Fruit fly (Drosophila melanogaster) whole organism, embryonic: ENCODE data around the gene CG14971.

ENCODE experiments used
- Atf3 ChIP-seq: fragments of 200-800 bp; sonication (Bioruptor generic); optimal IDR thresholded peaks from 3 replicates; lab custom pipeline; 2016; ENCODE audit warnings: missing biosample characterization, missing genetic modification characterization
- B-H2 ChIP-seq: fragments of 200-800 bp; sonication (Bioruptor generic); optimal IDR thresholded peaks from 2 replicates; lab custom pipeline; 2018; ENCODE audit warnings: missing biosample characterization, mild to moderate bottlenecking, missing genetic modification characterization
- Bgb ChIP-seq: fragments of 200-800 bp; sonication (Bioruptor generic); IDR thresholded peaks from 2 replicates; pipeline ENCODE4 v1.3.6; 2022; ENCODE audit warnings: missing biosample characterization, missing genetic modification characterization; ENCODE audit not compliant: partially characterized antibody
- CG10431 ChIP-seq: fragments of 200-800 bp; sonication (Bioruptor generic); optimal IDR thresholded peaks from 3 replicates; lab custom pipeline; 2018; ENCODE audit warnings: missing biosample characterization, mild to moderate bottlenecking, missing genetic modification characterization
- CG11504 ChIP-seq: fragments of 200-800 bp; sonication (Bioruptor generic); optimal IDR thresholded peaks from 3 replicates; lab custom pipeline; 2019; ENCODE audit warnings: missing biosample characterization, mild to moderate bottlenecking, missing genetic modification characterization, moderate library complexity
- CG1233 ChIP-seq: fragments of 200-800 bp; sonication (Bioruptor generic); optimal IDR thresholded peaks from 4 replicates; lab custom pipeline; 2018; ENCODE audit warnings: missing biosample characterization, mild to moderate bottlenecking, missing genetic modification characterization
- CG14050 ChIP-seq: fragments of 200-800 bp; sonication (Bioruptor generic); IDR thresholded peaks from 3 replicates; pipeline ENCODE4 v1.3.6; 2022; ENCODE audit warnings: missing biosample characterization, missing genetic modification characterization
- CG14710 ChIP-seq: fragments of 200-800 bp; sonication (Bioruptor generic); optimal IDR thresholded peaks from 3 replicates; lab custom pipeline; 2019; ENCODE audit warnings: missing biosample characterization, mild to moderate bottlenecking, missing genetic modification characterization, moderate library complexity
- CG17328 ChIP-seq: fragments of 200-800 bp; sonication (Bioruptor generic); IDR thresholded peaks from 2 replicates; pipeline ENCODE4 v1.3.6; 2022; ENCODE audit warnings: missing biosample characterization, missing genetic modification characterization
- CG17568 ChIP-seq: fragments of 200-800 bp; sonication (Bioruptor generic); optimal IDR thresholded peaks from 2 replicates; lab custom pipeline; 2018; ENCODE audit warnings: missing biosample characterization, mild to moderate bottlenecking, missing genetic modification characterization, moderate library complexity
- CG17829 ChIP-seq: fragments of 200-800 bp; optimal IDR thresholded peaks from 2 replicates; lab custom pipeline; 2019; ENCODE audit warnings: missing biosample characterization, mild to moderate bottlenecking, missing genetic modification characterization, moderate library complexity
- CG2712 ChIP-seq: fragments of 200-800 bp; optimal IDR thresholded peaks from 3 replicates; lab custom pipeline; 2019; ENCODE audit warnings: missing biosample characterization, mild to moderate bottlenecking, missing genetic modification characterization, moderate library complexity
- CG3065 ChIP-seq: fragments of 200-800 bp; sonication (Bioruptor generic); optimal IDR thresholded peaks from 2 replicates; lab custom pipeline; 2016; ENCODE audit warnings: missing biosample characterization, missing genetic modification characterization
- CG31365 ChIP-seq: fragments of 200-800 bp; sonication (Bioruptor generic); optimal IDR thresholded peaks from 2 replicates; lab custom pipeline; 2018; ENCODE audit warnings: missing biosample characterization, mild to moderate bottlenecking, missing genetic modification characterization
- CG31441 ChIP-seq: fragments of 200-800 bp; sonication (Bioruptor generic); IDR thresholded peaks from 2 replicates; pipeline ENCODE4 v1.3.6; 2022; ENCODE audit warnings: missing biosample characterization, missing genetic modification characterization
- CG32532 ChIP-seq: fragments of 200-800 bp; sonication (Bioruptor generic); IDR thresholded peaks from 2 replicates; pipeline ENCODE4 v1.3.6; 2022; ENCODE audit warnings: missing biosample characterization, missing genetic modification characterization
- CG3281 ChIP-seq: fragments of 200-800 bp; sonication (Bioruptor generic); optimal IDR thresholded peaks from 3 replicates; lab custom pipeline; 2017; ENCODE audit warnings: missing biosample characterization, mild to moderate bottlenecking, missing genetic modification characterization
- CG43689 ChIP-seq: fragments of 200-800 bp; sonication (Bioruptor generic); IDR thresholded peaks from 2 replicates; pipeline ENCODE4 v1.3.6; 2022; ENCODE audit warnings: missing biosample characterization, missing genetic modification characterization
- CG6791 ChIP-seq: fragments of 200-800 bp; sonication (Bioruptor generic); IDR thresholded peaks from 3 replicates; pipeline ENCODE4 v1.3.6; 2022; ENCODE audit warnings: missing biosample characterization, missing genetic modification characterization; ENCODE audit not compliant: partially characterized antibody
- CG8290 ChIP-seq, 3 experiments: fragments of 200-800 bp; sonication (Bioruptor generic); optimal IDR thresholded peaks; 2 replicates each; lab custom pipeline; 2016 to 2019; ENCODE audit warnings: missing biosample characterization in 3 of 3, missing genetic modification characterization in 3 of 3, mild to moderate bottlenecking in 2 of 3, moderate library complexity in 1 of 3
- CG9609 ChIP-seq: fragments of 200-800 bp; sonication (Bioruptor generic); optimal IDR thresholded peaks from 3 replicates; lab custom pipeline; 2016; ENCODE audit warnings: missing biosample characterization, missing genetic modification characterization
- CG9932 ChIP-seq: fragments of 200-800 bp; sonication (Bioruptor generic); IDR thresholded peaks from 2 replicates; pipeline ENCODE4 v1.3.6; 2022; ENCODE audit warnings: missing biosample characterization, missing genetic modification characterization
- Hmr ChIP-seq: fragments of 200-800 bp; sonication (Bioruptor generic); optimal IDR thresholded peaks from 3 replicates; lab custom pipeline; 2017; ENCODE audit warnings: mild to moderate bottlenecking, missing biosample characterization, missing genetic modification reagents, missing genetic modification characterization
- Hr78 ChIP-seq, 2 experiments: fragments of 200-800 bp in 1 of 2; fragments of >200 bp in 1 of 2; sonication (Bioruptor generic) in 1 of 2; optimal IDR thresholded peaks; 2 replicates each; lab custom pipeline; 2017 to 2019; ENCODE audit warnings: missing biosample characterization in 2 of 2, missing genetic modification characterization in 2 of 2, mild to moderate bottlenecking in 1 of 2, moderate library complexity in 1 of 2
- MBD-R2 ChIP-seq: fragments of 200-800 bp; sonication (Bioruptor generic); IDR thresholded peaks from 2 replicates; pipeline ENCODE4 v1.3.6; 2022; ENCODE audit warnings: missing biosample characterization, missing genetic modification characterization
- Med ChIP-seq: fragments of 200-800 bp; sonication (Bioruptor generic); peaks from one replicate; lab custom pipeline; 2016; ENCODE audit warnings: missing biosample characterization, missing genetic modification characterization, mild to moderate bottlenecking, inconsistent platforms, moderate library complexity
- Ravus ChIP-seq: fragments of 200-800 bp; sonication (Bioruptor generic); IDR thresholded peaks from 2 replicates; pipeline ENCODE4 v1.3.6; 2022; ENCODE audit warnings: missing biosample characterization, missing genetic modification characterization
- Ssrp ChIP-seq: fragments of 200-800 bp; sonication (Bioruptor generic); optimal IDR thresholded peaks from 2 replicates; lab custom pipeline; 2018; ENCODE audit warnings: missing biosample characterization, mild to moderate bottlenecking, missing genetic modification characterization, moderate library complexity
- Taf1 ChIP-seq: fragments of 200-800 bp; sonication (Bioruptor generic); IDR thresholded peaks from 2 replicates; pipeline ENCODE4 v1.3.6; 2022; ENCODE audit warnings: missing biosample characterization, missing genetic modification characterization
- Trl ChIP-seq, 3 experiments: fragments of >200 bp in 2 of 3; fragments of 200-800 bp in 1 of 3; sonication (Bioruptor generic) in 1 of 3; optimal IDR thresholded peaks; 2 replicates in 1 of 3; 3 replicates in 2 of 3; lab custom pipeline; 2016 to 2017; ENCODE audit warnings: missing biosample characterization in 1 of 3, missing genetic modification characterization in 1 of 3
- Xbp1 ChIP-seq: fragments of 200-800 bp; sonication (Bioruptor generic); optimal IDR thresholded peaks from 3 replicates; lab custom pipeline; 2016; ENCODE audit warnings: missing biosample characterization, mild to moderate bottlenecking, missing genetic modification characterization
- crol ChIP-seq: fragments of 200-800 bp; sonication (Bioruptor generic); IDR thresholded peaks from 2 replicates; pipeline ENCODE4 v1.3.6; 2022; ENCODE audit warnings: missing biosample characterization, missing genetic modification characterization
- eve ChIP-seq, 2 experiments: fragments of >200 bp; optimal IDR thresholded peaks; 2 replicates each; lab custom pipeline; 2017; ENCODE audit warnings: missing biosample characterization in 2 of 2, missing genetic modification characterization in 2 of 2
- gem ChIP-seq: fragments of 200-800 bp; sonication (Bioruptor generic); optimal IDR thresholded peaks from 2 replicates; lab custom pipeline; 2019; ENCODE audit warnings: missing biosample characterization, mild to moderate bottlenecking, missing genetic modification characterization, moderate library complexity
- her ChIP-seq: fragments of 200-800 bp; sonication (Bioruptor generic); optimal IDR thresholded peaks from 2 replicates; lab custom pipeline; 2016; ENCODE audit warnings: missing biosample characterization, missing genetic modification characterization
- hth ChIP-seq: fragments of >200 bp; optimal IDR thresholded peaks from 2 replicates; lab custom pipeline; 2017; ENCODE audit warnings: inconsistent platforms
- jigr1 ChIP-seq: fragments of 200-800 bp; sonication (Bioruptor generic); IDR thresholded peaks from 3 replicates; pipeline ENCODE4 v1.3.6; 2022; ENCODE audit warnings: missing biosample characterization, missing genetic modification characterization
- ranshi ChIP-seq: fragments of 200-800 bp; sonication (Bioruptor generic); IDR thresholded peaks from 2 replicates; pipeline ENCODE4 v1.3.6; 2022; ENCODE audit warnings: missing biosample characterization, missing genetic modification characterization
- row ChIP-seq: fragments of 200-800 bp; sonication (Bioruptor generic); IDR thresholded peaks from 3 replicates; pipeline ENCODE4 v1.3.6; 2022; ENCODE audit warnings: missing biosample characterization, missing genetic modification characterization
- sc ChIP-seq, 3 experiments: fragments of >200 bp in 2 of 3; fragments of 200-800 bp in 1 of 3; sonication (Bioruptor generic) in 1 of 3; optimal IDR thresholded peaks; 2 replicates in 2 of 3; 3 replicates in 1 of 3; lab custom pipeline; 2017; ENCODE audit warnings: mild to moderate bottlenecking in 1 of 3, missing biosample characterization in 1 of 3, missing genetic modification characterization in 1 of 3, missing genetic modification reagents in 1 of 3
- shn ChIP-seq: fragments of 200-800 bp; sonication (Bioruptor generic); optimal IDR thresholded peaks from 3 replicates; lab custom pipeline; 2016; ENCODE audit warnings: missing biosample characterization, missing genetic modification characterization
- so ChIP-seq: fragments of 200-800 bp; sonication (Bioruptor generic); IDR thresholded peaks from 3 replicates; pipeline ENCODE4 v1.3.6; 2022; ENCODE audit warnings: missing biosample characterization, missing genetic modification characterization
- sug ChIP-seq: fragments of 200-800 bp; optimal IDR thresholded peaks from 2 replicates; lab custom pipeline; 2019; ENCODE audit warnings: missing biosample characterization, mild to moderate bottlenecking, missing genetic modification characterization, moderate library complexity
- tap ChIP-seq: fragments of 200-800 bp; optimal IDR thresholded peaks from 3 replicates; lab custom pipeline; 2019; ENCODE audit warnings: missing biosample characterization, mild to moderate bottlenecking, missing genetic modification characterization, moderate library complexity
- tgo ChIP-seq: fragments of 200-800 bp; sonication (Bioruptor generic); IDR thresholded peaks from 3 replicates; pipeline ENCODE4 v1.3.6; 2022; ENCODE audit warnings: missing biosample characterization, missing genetic modification characterization
- vvl ChIP-seq: fragments of 200-800 bp; sonication (Bioruptor generic); IDR thresholded peaks from 2 replicates; pipeline ENCODE4 v1.3.6; 2022; ENCODE audit warnings: missing biosample characterization, missing genetic modification characterization

The CG14971 gene

DNA sequence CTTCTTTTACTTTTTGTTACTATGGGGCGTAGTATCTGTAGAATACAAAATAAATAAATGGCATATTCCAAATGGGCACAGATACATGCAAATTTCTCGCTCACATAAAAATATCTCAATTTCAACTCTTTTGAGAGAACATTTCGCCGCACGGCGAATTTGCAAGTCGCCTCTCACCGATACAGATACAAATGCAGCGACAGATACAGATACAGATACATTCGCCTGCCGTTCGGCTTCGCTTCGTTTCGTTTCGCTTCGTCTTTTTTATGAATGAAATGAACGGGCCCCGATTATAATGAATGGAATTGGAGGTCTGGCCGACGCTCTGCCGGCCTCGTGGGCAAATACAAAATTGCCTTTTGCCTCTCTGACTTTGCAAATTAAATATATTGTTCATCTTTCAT, 50.9 kb downstream of the CG14971 start (continued):
- TF ChIP-seq CG2712: no peak
- no peak for TF ChIP-seq CG32532
- TF ChIP-seq CG10431 (GFP tag; lab: Kevin White, UChicago): no peak
- TF ChIP-seq CG6791 (GFP tag; lab: Robert Waterston, UW): 0 out of 3 replicates have a peak, but pooled peaks have one; percentile 23
- peak; percentile 36 for TF ChIP-seq sug
- TF ChIP-seq Med (GFP tag; lab: Kevin White, UChicago): peak; percentile 41
- peak; percentile 42; the same call in 1 of the 2 replicates for TF ChIP-seq crol (GFP tag; lab: Robert Waterston, UW)
- TF ChIP-seq CG8290 (GFP tag; optimal IDR thresholded peaks at IDR 0.05; lab: Kevin White, UChicago): no peak
- peak in 1 of 2 experiments; percentile 44 for TF ChIP-seq CG8290 (tag; optimal IDR thresholded peaks at IDR 0.05; lab: Kevin White, UChicago)
- TF ChIP-seq CG17328 (GFP tag; lab: Robert Waterston, UW): no peak
- TF ChIP-seq CG17829 (tag; lab: Kevin White, UChicago): peak; percentile 21
- no peak for TF ChIP-seq Taf1 (GFP tag; lab: Robert Waterston, UW)

DNA sequence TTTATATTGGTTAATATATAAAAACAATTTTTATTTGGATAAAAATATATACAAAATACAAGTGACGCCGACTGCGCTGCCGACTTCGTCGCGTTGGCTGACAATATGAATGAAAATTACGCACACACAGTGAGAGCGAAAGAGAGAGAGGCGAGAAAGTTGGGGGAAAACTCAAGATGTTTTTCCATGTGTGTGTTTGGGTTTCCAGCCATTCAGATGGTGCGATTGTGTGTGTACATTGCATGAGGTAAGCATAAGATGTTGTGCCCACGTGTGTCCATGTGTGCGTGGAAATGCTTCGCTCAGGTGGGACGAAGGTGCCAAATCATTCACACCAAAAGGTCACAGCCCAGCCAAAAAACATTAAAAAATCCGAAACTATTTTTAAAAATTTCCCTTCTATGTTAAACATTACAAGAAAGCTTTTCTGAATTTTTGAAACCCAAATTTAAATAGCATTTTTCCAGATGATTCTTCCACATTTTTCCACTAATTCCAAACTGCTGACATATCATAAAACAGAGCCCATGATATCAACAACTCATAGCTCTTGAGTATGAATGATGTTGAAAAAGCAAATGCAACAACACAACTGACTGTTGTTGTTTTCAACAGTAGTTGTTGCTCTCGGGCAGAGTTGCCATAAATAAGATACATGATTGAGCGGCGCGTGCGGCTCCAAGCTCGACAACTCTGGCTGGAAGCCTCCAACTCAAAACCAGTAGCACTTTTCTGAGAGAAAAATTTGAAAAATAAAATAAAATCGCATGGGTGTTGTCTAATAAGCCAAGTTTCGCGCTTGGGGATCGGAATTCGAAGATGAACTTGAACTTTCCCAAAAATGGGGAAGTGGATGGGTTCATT, 51.5 kb downstream of the CG14971 start:
- TF ChIP-seq CG10431 (GFP tag; lab: Kevin White, UChicago) (peak; percentile 5), CG43689 (GFP tag; lab: Robert Waterston, UW) (no peak), CG31441 (GFP tag; lab: Robert Waterston, UW) (0 out of 2 replicates have a peak, but pooled peaks have one; percentile 12), tap (tag; lab: Kevin White, UChicago) (no peak), CG3065 (no peak), Hr78 (GFP tag; optimal IDR thresholded peaks at IDR 0.05; lab: Kevin White, UChicago) (peak in 1 of 2 experiments; percentile 8), MBD-R2 (GFP tag; lab: Robert Waterston, UW) (peak; percentile 8; the same call in 1 of the 2 replicates), eve (GFP tag; optimal IDR thresholded peaks at IDR 0.05; lab: Kevin White, UChicago) (no peak), CG11504 (no peak), Ravus (GFP tag; lab: Robert Waterston, UW) (no peak), CG31365 (tag; lab: Kevin White, UChicago) (no peak), row (GFP tag; lab: Robert Waterston, UW) (0 out of 3 replicates have a peak, but pooled peaks have one; percentile 26), CG1233 (GFP tag; lab: Kevin White, UChicago) (no peak), CG14710 (tag; lab: Kevin White, UChicago) (no peak), Xbp1 (GFP tag; lab: Kevin White, UChicago) (peak; percentile 10), vvl (GFP tag; lab: Robert Waterston, UW) (peak; percentile 11; the same call in 1 of the 2 replicates), CG9932 (0 out of 2 replicates have a peak, but pooled peaks have one; percentile 16), CG17568 (no peak), CG9609 (GFP tag; lab: Kevin White, UChicago) (peak; percentile 0), sc (optimal IDR thresholded peaks at IDR 0.05; lab: Kevin White, UChicago) (no peak), sc (GFP tag; optimal IDR thresholded peaks at IDR 0.05; lab: Kevin White, UChicago) (no peak), jigr1 (GFP tag; lab: Robert Waterston, UW) (no peak), Hmr (GFP tag; lab: Kevin White, UChicago) (no peak), Atf3 (GFP tag; lab: Kevin White, UChicago) (no peak), CG3281 (no peak), hth (no peak), shn (GFP tag; lab: Kevin White, UChicago) (no peak), so (GFP tag; lab: Robert Waterston, UW) (no peak), CG14050 (GFP tag; lab: Robert Waterston, UW) (no peak), her (no peak), gem (peak; percentile 18), tgo (0 out of 3 replicates have a peak, but pooled peaks have one; percentile 32), Ssrp (tag; lab: Kevin White, UChicago) (peak; percentile 21), Bgb (GFP tag; lab: Robert Waterston, UW) (no peak), Trl (optimal IDR thresholded peaks at IDR 0.05; lab: Kevin White, UChicago) (peak in 1 of 2 experiments; percentile 51), Trl (GFP tag; optimal IDR thresholded peaks at IDR 0.05; lab: Kevin White, UChicago) (no peak), ranshi (no peak), B-H2 (GFP tag; lab: Kevin White, UChicago) (no peak)
